Fruit fly (Drosophila melanogaster) whole organism, adult: ENCODE results near the gene PICK1.

Experiments
- CG1620 ChIP-seq: fragments of 200-800 bp; sonication (Bioruptor generic); optimal IDR thresholded peaks from 2 replicates; lab custom pipeline; 2016; ENCODE audit warnings: missing biosample characterization, missing genetic modification characterization
- CG7045 ChIP-seq: fragments of 200-800 bp; sonication (Bioruptor generic); optimal IDR thresholded peaks from 2 replicates; lab custom pipeline; 2017; ENCODE audit warnings: missing biosample characterization, mild to moderate bottlenecking, missing genetic modification characterization
- CG7101 ChIP-seq: fragments of 200-800 bp; sonication (Bioruptor generic); optimal IDR thresholded peaks from 2 replicates; lab custom pipeline; 2018; ENCODE audit warnings: missing biosample characterization, mild to moderate bottlenecking, missing genetic modification characterization, moderate library complexity
- Crg-1 ChIP-seq: fragments of 200-800 bp; sonication (Bioruptor generic); optimal IDR thresholded peaks from 2 replicates; lab custom pipeline; 2016; ENCODE audit warnings: missing biosample characterization, missing genetic modification characterization
- Hr96 ChIP-seq: fragments of 200-800 bp; sonication (Bioruptor generic); optimal IDR thresholded peaks from 2 replicates; lab custom pipeline; 2016; ENCODE audit warnings: missing biosample characterization, missing genetic modification characterization
- Mnt ChIP-seq: fragments of 200-800 bp; sonication (Bioruptor generic); optimal IDR thresholded peaks from 2 replicates; lab custom pipeline; 2016; ENCODE audit warnings: missing biosample characterization, mild to moderate bottlenecking, missing genetic modification characterization
- bab1 ChIP-seq: fragments of 200-800 bp; sonication (Bioruptor generic); optimal IDR thresholded peaks from 3 replicates; lab custom pipeline; 2019; ENCODE audit warnings: missing biosample characterization, mild to moderate bottlenecking, missing genetic modification characterization, moderate library complexity
- cnc ChIP-seq, 2 experiments: fragments of >200 bp; optimal IDR thresholded peaks; 2 replicates each; lab custom pipeline; 2017
- kay ChIP-seq: fragments of 200-800 bp; sonication (Bioruptor generic); peaks from one replicate; lab custom pipeline; 2016; ENCODE audit warnings: missing biosample characterization, missing genetic modification characterization, borderline replicate concordance
- ovo ChIP-seq: fragments of 200-800 bp; sonication (Bioruptor generic); optimal IDR thresholded peaks from 2 replicates; lab custom pipeline; 2016; ENCODE audit warnings: missing biosample characterization, missing genetic modification characterization
- tj ChIP-seq: fragments of 200-800 bp; sonication (Bioruptor generic); optimal IDR thresholded peaks from 3 replicates; lab custom pipeline; 2017; ENCODE audit warnings: missing biosample characterization, mild to moderate bottlenecking, missing genetic modification characterization, moderate library complexity

- TF ChIP-seq CG7045 (GFP tag; lab: Kevin White, UChicago) (no peak), Hr96 (GFP tag; lab: Kevin White, UChicago) (no peak), Mnt (no peak), ovo (GFP tag; lab: Kevin White, UChicago) (no peak), Crg-1 (GFP tag; lab: Kevin White, UChicago) (no peak), tj (GFP tag; lab: Kevin White, UChicago) (no peak), bab1 (GFP tag; lab: Kevin White, UChicago) (no peak), kay (GFP tag; lab: Kevin White, UChicago) (no peak), cnc (optimal IDR thresholded peaks at IDR 0.05; lab: Kevin White, UChicago) (no peak), CG7101 (no peak), CG1620 (no peak)
Measured at dm6 chr2L:12681603-12682368, 13.0 kb upstream of the PICK1 start.
